Worm (Caenorhabditis elegans) whole organism, young adult: Measurements from ENCODE around the gene epg-3.

ENCODE experiments used
- C06A6.2 ChIP-seq: fragments of 200-800 bp; sonication (Bioruptor generic); conservative IDR thresholded peaks from 2 replicates; pipeline ENCODE4 v1.3.6; 2022; ENCODE audit warnings: missing genetic modification characterization, missing compliant biosample characterization
- Y53G8AR.9 ChIP-seq: fragments of 200-800 bp; sonication (Bioruptor generic); conservative IDR thresholded peaks from 2 replicates; pipeline ENCODE4 v1.3.6; 2022; ENCODE audit warnings: missing genetic modification reagents, missing genetic modification characterization, missing compliant biosample characterization
- attf-5 ChIP-seq: fragments of 200-800 bp; sonication (Bioruptor generic); optimal IDR thresholded peaks from 2 replicates; lab custom pipeline; 2018; ENCODE audit warnings: mild to moderate bottlenecking, missing genetic modification characterization, missing compliant biosample characterization
- lsy-27 ChIP-seq: sonication (generic microtip); optimal IDR thresholded peaks from 2 replicates; lab custom pipeline; 2017; ENCODE audit warnings: missing genetic modification characterization, mild to moderate bottlenecking, missing compliant biosample characterization, antibody characterized with exemption, missing genotype, borderline replicate concordance; ENCODE audit not compliant: insufficient read depth

DNA sequence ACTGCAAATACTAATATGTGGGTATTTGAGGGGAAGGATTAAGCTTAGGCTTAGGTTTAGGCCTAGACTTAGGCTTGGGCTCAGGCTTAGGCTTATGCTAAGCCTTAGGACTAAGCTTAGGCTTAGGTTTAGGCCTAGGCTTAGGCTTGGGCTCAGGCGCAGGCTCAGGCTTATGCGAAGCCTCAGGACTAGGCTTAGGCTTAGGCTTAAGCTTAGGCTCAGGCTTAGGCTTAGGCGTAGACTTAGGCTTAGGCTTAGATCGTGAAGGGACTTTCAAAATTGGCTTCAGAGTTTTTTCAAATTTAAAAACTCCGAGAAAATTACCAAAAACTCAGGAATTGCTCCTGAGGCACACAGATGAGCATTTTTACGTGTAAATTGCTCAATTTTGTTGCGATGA is 10.6 kb downstream of the epg-3 start:
- TF ChIP-seq C06A6.2 (GFP tag; lab: Robert Waterston, UW) = no peak
- TF ChIP-seq Y53G8AR.9 = no peak
- TF ChIP-seq lsy-27 = no peak
- TF ChIP-seq attf-5 (GFP tag; lab: Kevin White, UChicago) = no peak
